Fruit fly (Drosophila melanogaster) whole organism, embryonic: ENCODE data around the gene CG17109.
A peak's percentile ranks its signal among the peaks of the same experiment; 100 is the strongest.

Experiments used
- Awh ChIP-seq: fragments of 200-800 bp; sonication (Bioruptor generic); IDR thresholded peaks from 2 replicates; pipeline ENCODE4, ENCODE4 v1.3.6; 2022; ENCODE audit warnings: missing biosample characterization, missing genetic modification characterization
- BEAF-32 ChIP-seq: fragments of 200-800 bp; sonication (Bioruptor generic); optimal IDR thresholded peaks from 3 replicates; lab custom pipeline; 2017; ENCODE audit warnings: missing biosample characterization, missing genetic modification characterization, mild to moderate bottlenecking, moderate library complexity, missing genetic modification reagents
- Bgb ChIP-seq: fragments of 200-800 bp; sonication (Bioruptor generic); IDR thresholded peaks from 2 replicates; pipeline ENCODE4 v1.3.6; 2022; ENCODE audit warnings: missing biosample characterization, missing genetic modification characterization; ENCODE audit not compliant: partially characterized antibody
- CG10209 ChIP-seq: fragments of 200-800 bp; sonication (Bioruptor generic); optimal IDR thresholded peaks from 3 replicates; lab custom pipeline; 2017; ENCODE audit warnings: missing biosample characterization, mild to moderate bottlenecking, missing genetic modification characterization, missing genetic modification reagents
- CG10267 ChIP-seq: fragments of 200-800 bp; sonication (Bioruptor generic); optimal IDR thresholded peaks from 2 replicates; lab custom pipeline; 2018; ENCODE audit warnings: missing biosample characterization, mild to moderate bottlenecking, missing genetic modification characterization, moderate library complexity
- CG10979 ChIP-seq: fragments of 200-800 bp; sonication (Bioruptor generic); optimal IDR thresholded peaks from 2 replicates; lab custom pipeline; 2018; ENCODE audit warnings: missing biosample characterization, mild to moderate bottlenecking, missing genetic modification characterization, moderate library complexity
- CG11085 ChIP-seq: fragments of 200-800 bp; sonication (Bioruptor generic); IDR thresholded peaks from 2 replicates; pipeline ENCODE4 v1.3.6; 2022; ENCODE audit warnings: missing biosample characterization, missing genetic modification characterization
- CG12299 ChIP-seq: fragments of 200-800 bp; sonication (Bioruptor generic); optimal IDR thresholded peaks from 2 replicates; lab custom pipeline; 2018; ENCODE audit warnings: missing biosample characterization, mild to moderate bottlenecking, missing genetic modification characterization
- CG15514 ChIP-seq: fragments of 200-800 bp; sonication (Bioruptor generic); optimal IDR thresholded peaks from 3 replicates; lab custom pipeline; 2017; ENCODE audit warnings: missing biosample characterization, missing genetic modification characterization, mild to moderate bottlenecking, moderate library complexity, missing genetic modification reagents
- CG17359 ChIP-seq: fragments of 200-800 bp; sonication (Bioruptor generic); optimal IDR thresholded peaks from 3 replicates; lab custom pipeline; 2018; ENCODE audit warnings: missing biosample characterization, mild to moderate bottlenecking, missing genetic modification characterization, moderate library complexity
- CG2678 ChIP-seq: fragments of 200-800 bp; sonication (Bioruptor generic); optimal IDR thresholded peaks from 3 replicates; lab custom pipeline; 2019; ENCODE audit warnings: missing biosample characterization, mild to moderate bottlenecking, missing genetic modification characterization, moderate library complexity
- CG42726 ChIP-seq: fragments of 200-800 bp; sonication (Bioruptor generic); IDR thresholded peaks from 2 replicates; pipeline ENCODE4 v1.3.6; 2022; ENCODE audit warnings: missing biosample characterization, missing genetic modification characterization; ENCODE audit not compliant: partially characterized antibody
- CG7372 ChIP-seq: fragments of 200-800 bp; sonication (Bioruptor generic); IDR thresholded peaks from 2 replicates; pipeline ENCODE4 v1.3.6; 2022; ENCODE audit warnings: missing biosample characterization, missing genetic modification characterization
- CG7786 ChIP-seq: fragments of 200-800 bp; sonication (Bioruptor generic); optimal IDR thresholded peaks from 2 replicates; lab custom pipeline; 2016; ENCODE audit warnings: missing biosample characterization, missing genetic modification characterization
- CG7963 ChIP-seq: fragments of 200-800 bp; sonication (Bioruptor generic); IDR thresholded peaks from 3 replicates; pipeline ENCODE4 v1.3.6; 2022; ENCODE audit warnings: missing biosample characterization, missing genetic modification characterization; ENCODE audit not compliant: partially characterized antibody
- CG9817 ChIP-seq: fragments of 200-800 bp; sonication (Bioruptor generic); optimal IDR thresholded peaks from 2 replicates; lab custom pipeline; 2018; ENCODE audit warnings: missing biosample characterization, mild to moderate bottlenecking, missing genetic modification characterization, moderate library complexity
- CrebB ChIP-seq: fragments of 200-800 bp; sonication (Bioruptor generic); optimal IDR thresholded peaks from 3 replicates; lab custom pipeline; 2018; ENCODE audit warnings: missing biosample characterization, mild to moderate bottlenecking, missing genetic modification characterization
- Dp ChIP-seq: fragments of 200-800 bp; sonication (Bioruptor generic); optimal IDR thresholded peaks from 2 replicates; lab custom pipeline; 2018; ENCODE audit warnings: missing biosample characterization, mild to moderate bottlenecking, missing genetic modification characterization, moderate library complexity
- E2f1 ChIP-seq: fragments of 200-800 bp; sonication (Bioruptor generic); IDR thresholded peaks from 2 replicates; pipeline ENCODE4 v1.3.6; 2022; ENCODE audit warnings: missing biosample characterization, missing genetic modification characterization
- Hey ChIP-seq: fragments of 200-800 bp; sonication (Bioruptor generic); optimal IDR thresholded peaks from 3 replicates; lab custom pipeline; 2018; ENCODE audit warnings: missing biosample characterization, mild to moderate bottlenecking, missing genetic modification characterization
- Jarid2 ChIP-seq: fragments of 200-800 bp; sonication (Bioruptor generic); optimal IDR thresholded peaks from 3 replicates; lab custom pipeline; 2017; ENCODE audit warnings: mild to moderate bottlenecking, missing biosample characterization, missing genetic modification reagents, missing genetic modification characterization
- NK7.1 ChIP-seq: fragments of 200-800 bp; sonication (Bioruptor generic); optimal IDR thresholded peaks from 3 replicates; lab custom pipeline; 2016; ENCODE audit warnings: missing biosample characterization, missing genetic modification characterization
- Opbp ChIP-seq: fragments of 200-800 bp; sonication (Bioruptor generic); IDR thresholded peaks from 3 replicates; pipeline ENCODE4 v1.3.6; 2022; ENCODE audit warnings: missing biosample characterization, missing genetic modification characterization; ENCODE audit not compliant: partially characterized antibody
- Poxn ChIP-seq: fragments of 200-800 bp; sonication (Bioruptor generic); IDR thresholded peaks from 2 replicates; pipeline ENCODE4 v1.3.6; 2022; ENCODE audit warnings: missing biosample characterization, missing genetic modification characterization
- Ptx1 ChIP-seq: fragments of 200-800 bp; sonication (Bioruptor generic); IDR thresholded peaks from 2 replicates; pipeline ENCODE4 v1.3.6; 2022; ENCODE audit warnings: missing biosample characterization, missing genetic modification characterization
- Sox102F ChIP-seq: fragments of 200-800 bp; sonication (Bioruptor generic); optimal IDR thresholded peaks from 2 replicates; lab custom pipeline; 2018; ENCODE audit warnings: missing biosample characterization, mild to moderate bottlenecking, missing genetic modification characterization, moderate library complexity
- Sry-β ChIP-seq: fragments of 200-800 bp; sonication (Bioruptor generic); optimal IDR thresholded peaks from 2 replicates; lab custom pipeline; 2018; ENCODE audit warnings: missing biosample characterization, mild to moderate bottlenecking, missing genetic modification characterization, moderate library complexity
- ara ChIP-seq: fragments of 200-800 bp; sonication (Bioruptor generic); IDR thresholded peaks from 2 replicates; pipeline ENCODE4 v1.3.6; 2022; ENCODE audit warnings: missing biosample characterization, missing genetic modification characterization
- cad ChIP-seq: fragments of >200 bp; optimal IDR thresholded peaks from 2 replicates; lab custom pipeline; 2017; ENCODE audit warnings: missing biosample characterization, missing genetic modification characterization
- cato ChIP-seq: fragments of 200-800 bp; sonication (Bioruptor generic); optimal IDR thresholded peaks from 2 replicates; lab custom pipeline; 2016; ENCODE audit warnings: missing biosample characterization, missing genetic modification characterization, borderline replicate concordance
- crc ChIP-seq: fragments of 200-800 bp; sonication (Bioruptor generic); optimal IDR thresholded peaks from 2 replicates; lab custom pipeline; 2016; ENCODE audit warnings: missing biosample characterization, missing genetic modification characterization
- ems ChIP-seq: fragments of 200-800 bp; sonication (Bioruptor generic); optimal IDR thresholded peaks from 3 replicates; lab custom pipeline; 2016; ENCODE audit warnings: missing biosample characterization, missing genetic modification characterization
- ewg ChIP-seq: fragments of 200-800 bp; sonication (Bioruptor generic); optimal IDR thresholded peaks from 3 replicates; lab custom pipeline; 2017; ENCODE audit warnings: mild to moderate bottlenecking, missing biosample characterization, missing genetic modification reagents, missing genetic modification characterization
- fd64A ChIP-seq: fragments of 200-800 bp; sonication (Bioruptor generic); optimal IDR thresholded peaks from 3 replicates; lab custom pipeline; 2018; ENCODE audit warnings: missing biosample characterization, mild to moderate bottlenecking, missing genetic modification characterization
- fu2 ChIP-seq: fragments of 200-800 bp; sonication (Bioruptor generic); optimal IDR thresholded peaks from 2 replicates; lab custom pipeline; 2016; ENCODE audit warnings: missing biosample characterization, missing genetic modification characterization
- gcm2 ChIP-seq: fragments of 200-800 bp; sonication (Bioruptor generic); optimal IDR thresholded peaks from 2 replicates; lab custom pipeline; 2016; ENCODE audit warnings: missing biosample characterization, missing genetic modification characterization
- hbn ChIP-seq: fragments of 200-800 bp; sonication (Bioruptor generic); IDR thresholded peaks from 2 replicates; pipeline ENCODE4 v1.3.6; 2022; ENCODE audit warnings: missing biosample characterization, missing genetic modification characterization; ENCODE audit not compliant: partially characterized antibody
- hth ChIP-seq: fragments of >200 bp; optimal IDR thresholded peaks from 2 replicates; lab custom pipeline; 2017; ENCODE audit warnings: inconsistent platforms
- klu ChIP-seq: fragments of 200-800 bp; sonication (Bioruptor generic); IDR thresholded peaks from 2 replicates; pipeline ENCODE4 v1.3.6; 2022; ENCODE audit warnings: missing biosample characterization, missing genetic modification characterization
- knrl ChIP-seq: fragments of 200-800 bp; sonication (Bioruptor generic); IDR thresholded peaks from 3 replicates; pipeline ENCODE4 v1.3.6; 2022; ENCODE audit warnings: missing biosample characterization, missing genetic modification characterization; ENCODE audit not compliant: partially characterized antibody
- lilli ChIP-seq: fragments of 200-800 bp; sonication (Bioruptor generic); optimal IDR thresholded peaks from 3 replicates; lab custom pipeline; 2016; ENCODE audit warnings: missing biosample characterization, missing genetic modification characterization
- nmo ChIP-seq: fragments of 200-800 bp; sonication (Bioruptor generic); optimal IDR thresholded peaks from 2 replicates; lab custom pipeline; 2018; ENCODE audit warnings: missing biosample characterization, mild to moderate bottlenecking, missing genetic modification characterization, moderate library complexity
- run ChIP-seq: fragments of 200-800 bp; sonication (Bioruptor generic); optimal IDR thresholded peaks from 3 replicates; lab custom pipeline; 2018; ENCODE audit warnings: missing biosample characterization, mild to moderate bottlenecking, missing genetic modification characterization
- sd ChIP-seq: fragments of 200-800 bp; sonication (Bioruptor generic); optimal IDR thresholded peaks from 3 replicates; lab custom pipeline; 2018; ENCODE audit warnings: missing biosample characterization, mild to moderate bottlenecking, missing genetic modification characterization, moderate library complexity
- sens-2 ChIP-seq: fragments of 200-800 bp; sonication (Bioruptor generic); IDR thresholded peaks from 2 replicates; pipeline ENCODE4 v1.3.6; 2022; ENCODE audit warnings: missing biosample characterization, missing genetic modification characterization
- slbo ChIP-seq: fragments of 200-800 bp; sonication (Bioruptor generic); IDR thresholded peaks from 2 replicates; pipeline ENCODE4 v1.3.6; 2022; ENCODE audit warnings: missing biosample characterization, missing genetic modification characterization
- stwl ChIP-seq: fragments of 200-800 bp; sonication (Bioruptor generic); optimal IDR thresholded peaks from 3 replicates; lab custom pipeline; 2018; ENCODE audit warnings: missing biosample characterization, mild to moderate bottlenecking, missing genetic modification characterization, moderate library complexity
- toy ChIP-seq: fragments of 200-800 bp; sonication (Bioruptor generic); IDR thresholded peaks from 2 replicates; pipeline ENCODE4 v1.3.6; 2022; ENCODE audit warnings: missing biosample characterization, missing genetic modification characterization
- tup ChIP-seq: fragments of 200-800 bp; sonication (Bioruptor generic); optimal IDR thresholded peaks from 2 replicates; lab custom pipeline; 2016; ENCODE audit warnings: missing biosample characterization, mild to moderate bottlenecking, missing genetic modification characterization, moderate library complexity
- usp ChIP-seq: fragments of >200 bp; optimal IDR thresholded peaks from 2 replicates; lab custom pipeline; 2017; ENCODE audit warnings: missing biosample characterization, missing genetic modification characterization
- vnd ChIP-seq: fragments of 200-800 bp; sonication (Bioruptor generic); IDR thresholded peaks from 3 replicates; pipeline ENCODE4 v1.3.6; 2022; ENCODE audit warnings: missing biosample characterization, missing genetic modification characterization; ENCODE audit not compliant: partially characterized antibody

CG17109 gene

DNA sequence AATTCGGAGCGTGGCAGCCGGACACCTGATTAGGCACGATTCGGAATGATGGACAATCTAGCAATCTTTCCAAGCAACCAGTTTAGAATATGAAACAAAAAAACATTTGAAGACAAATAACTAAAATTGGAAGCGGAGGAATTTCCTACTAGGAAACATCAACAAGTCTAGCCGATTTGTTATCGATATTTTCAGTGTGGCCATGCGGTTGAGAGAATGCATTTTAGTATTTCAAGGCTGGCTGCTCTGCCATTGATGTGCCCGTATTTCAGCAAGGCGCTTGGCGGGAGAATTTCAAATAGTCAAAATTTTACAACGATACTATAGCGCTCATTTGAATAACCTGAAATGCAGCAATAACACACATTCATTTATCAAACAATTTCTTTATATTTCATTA lies 32.3 kb downstream of the CG17109 start, which contains the start of gene CG31457 (continued):
- TF ChIP-seq vnd (GFP tag; lab: Robert Waterston, UW) (peak; percentile 63), CG7786 (GFP tag; lab: Kevin White, UChicago) (no peak), sens-2 (GFP tag; lab: Robert Waterston, UW) (no peak), gcm2 (GFP tag; lab: Kevin White, UChicago) (no peak), knrl (peak; percentile 76), slbo (no peak), sd (tag; lab: Kevin White, UChicago) (peak; percentile 90), nmo (GFP tag; lab: Kevin White, UChicago) (peak; percentile 55), Poxn (GFP tag; lab: Robert Waterston, UW) (no peak), CG9817 (tag; lab: Kevin White, UChicago) (no peak), toy (GFP tag; lab: Robert Waterston, UW) (no peak), hbn (peak; percentile 81), lilli (GFP tag; lab: Kevin White, UChicago) (peak; percentile 23), Dp (GFP tag; lab: Kevin White, UChicago) (peak; percentile 98), klu (GFP tag; lab: Robert Waterston, UW) (no peak), hth (lab: Kevin White, UChicago) (no peak), tup (GFP tag; lab: Kevin White, UChicago) (no peak), CG10209 (GFP tag; lab: Kevin White, UChicago) (no peak), CG2678 (tag; lab: Kevin White, UChicago) (no peak), CG42726 (GFP tag; lab: Robert Waterston, UW) (peak; percentile 26; the same call in 1 of the 2 replicates), Ptx1 (GFP tag; lab: Robert Waterston, UW) (no peak), Hey (no peak), CG17359 (tag; lab: Kevin White, UChicago) (no peak), fd64A (GFP tag; lab: Kevin White, UChicago) (no peak), CG10267 (tag; lab: Kevin White, UChicago) (peak; percentile 47), CG7963 (GFP tag; lab: Robert Waterston, UW) (peak; percentile 56; the same call in 2 of the 3 replicates), ewg (GFP tag; lab: Kevin White, UChicago) (no peak), stwl (tag; lab: Kevin White, UChicago) (peak; percentile 85), cad (GFP tag; lab: Kevin White, UChicago) (no peak), NK7.1 (no peak), CG15514 (GFP tag; lab: Kevin White, UChicago) (peak; percentile 47), Awh (GFP tag; lab: Robert Waterston, UW) (no peak), run (tag; lab: Kevin White, UChicago) (no peak), E2f1 (no peak), cato (GFP tag; lab: Kevin White, UChicago) (no peak), Bgb (GFP tag; lab: Robert Waterston, UW) (peak; percentile 84), crc (no peak), usp (no peak), BEAF-32 (GFP tag; lab: Kevin White, UChicago) (peak; percentile 89), Jarid2 (GFP tag; lab: Kevin White, UChicago) (no peak), Sry-β (peak; percentile 43), Opbp (GFP tag; lab: Robert Waterston, UW) (peak; percentile 81), fu2 (GFP tag; lab: Kevin White, UChicago) (no peak), CG11085 (no peak), CrebB (no peak), ems (no peak), CG12299 (tag; lab: Kevin White, UChicago) (no peak), ara (GFP tag; lab: Robert Waterston, UW) (no peak), CG10979 (tag; lab: Kevin White, UChicago) (no peak), Sox102F (no peak), CG7372 (GFP tag; lab: Robert Waterston, UW) (no peak)
